Fruit fly (Drosophila melanogaster): ENCODE measurements around the gene nAChRalpha3.

Gene nAChRalpha3

dm6 chrX:8233915-8234565 lies 132.9 kb downstream of the nAChRalpha3 start:
- TF ChIP-seq tj (GFP tag; optimal IDR thresholded peaks at IDR 0.05) (peak; percentile 100), Crg-1 (GFP tag; optimal IDR thresholded peaks at IDR 0.05) (no peak)

dm6 chrX:8233167-8233566 lies 133.8 kb downstream of the nAChRalpha3 start:
- peak; percentile 52 for TF ChIP-seq CG7101 (tag; optimal IDR thresholded peaks at IDR 0.05)
- no peak for TF ChIP-seq cnc (optimal IDR thresholded peaks at IDR 0.05)
- peak; percentile 29 for TF ChIP-seq CG14711 (tag; optimal IDR thresholded peaks at IDR 0.05)
- TF ChIP-seq CG33017 (tag; optimal IDR thresholded peaks at IDR 0.05): peak; percentile 14
- TF ChIP-seq Clk (GFP tag; optimal IDR thresholded peaks at IDR 0.05): peak; percentile 5
- TF ChIP-seq ovo (GFP tag; optimal IDR thresholded peaks at IDR 0.05): no peak
- peak; percentile 86 for TF ChIP-seq kay (GFP tag; ENCODE audit: borderline replicate concordance)
- TF ChIP-seq tj (GFP tag; optimal IDR thresholded peaks at IDR 0.05): no peak
- peak; percentile 9 for TF ChIP-seq CG11617 (GFP tag; optimal IDR thresholded peaks at IDR 0.05)
- TF ChIP-seq toe (GFP tag; optimal IDR thresholded peaks at IDR 0.05): peak; percentile 2
- no peak for TF ChIP-seq CG1620 (GFP tag; optimal IDR thresholded peaks at IDR 0.05)
- TF ChIP-seq CG5204 (GFP tag; optimal IDR thresholded peaks at IDR 0.05): peak; percentile 33
- TF ChIP-seq bab1 (GFP tag; optimal IDR thresholded peaks at IDR 0.05): no peak
- peak; percentile 26 for TF ChIP-seq pad (GFP tag; optimal IDR thresholded peaks at IDR 0.05)
- peak; percentile 32 for TF ChIP-seq Mnt (GFP tag; optimal IDR thresholded peaks at IDR 0.05)
- peak; percentile 48 for TF ChIP-seq CG7045 (GFP tag; optimal IDR thresholded peaks at IDR 0.05)
- TF ChIP-seq cic (GFP tag; optimal IDR thresholded peaks at IDR 0.05): peak; percentile 49

dm6 chrX:8231241-8232028 lies 135.5 kb downstream of the nAChRalpha3 start:
- TF ChIP-seq Hr96 (GFP tag; optimal IDR thresholded peaks at IDR 0.05) (no peak), CG14711 (tag; optimal IDR thresholded peaks at IDR 0.05) (no peak), kay (GFP tag; ENCODE audit: borderline replicate concordance) (no peak), bab1 (GFP tag; optimal IDR thresholded peaks at IDR 0.05) (peak; percentile 16), CG7045 (GFP tag; optimal IDR thresholded peaks at IDR 0.05) (no peak), toe (GFP tag; optimal IDR thresholded peaks at IDR 0.05) (no peak), tj (GFP tag; optimal IDR thresholded peaks at IDR 0.05) (peak; percentile 91), pad (GFP tag; optimal IDR thresholded peaks at IDR 0.05) (no peak), CG12768 (GFP tag; optimal IDR thresholded peaks at IDR 0.05) (no peak), cnc (optimal IDR thresholded peaks at IDR 0.05) (no peak), Clk (GFP tag; optimal IDR thresholded peaks at IDR 0.05) (no peak), cic (GFP tag; optimal IDR thresholded peaks at IDR 0.05) (no peak), Mnt (GFP tag; optimal IDR thresholded peaks at IDR 0.05) (no peak), Crg-1 (GFP tag; optimal IDR thresholded peaks at IDR 0.05) (no peak), CG1620 (GFP tag; optimal IDR thresholded peaks at IDR 0.05) (no peak), CG33017 (tag; optimal IDR thresholded peaks at IDR 0.05) (no peak), ovo (GFP tag; optimal IDR thresholded peaks at IDR 0.05) (no peak), CG11617 (GFP tag; optimal IDR thresholded peaks at IDR 0.05) (peak; percentile 50), CG7101 (tag; optimal IDR thresholded peaks at IDR 0.05) (peak; percentile 19), CG5204 (GFP tag; optimal IDR thresholded peaks at IDR 0.05) (no peak)

- no peak for TF ChIP-seq cnc (optimal IDR thresholded peaks at IDR 0.05)
- no peak for TF ChIP-seq kay (GFP tag; ENCODE audit: borderline replicate concordance)
- TF ChIP-seq Hr96 (GFP tag; optimal IDR thresholded peaks at IDR 0.05): peak; percentile 27
- peak; percentile 17 for TF ChIP-seq ovo (GFP tag; optimal IDR thresholded peaks at IDR 0.05)
- peak; percentile 31 for TF ChIP-seq CG7101 (tag; optimal IDR thresholded peaks at IDR 0.05)
- peak; percentile 14 for TF ChIP-seq bab1 (GFP tag; optimal IDR thresholded peaks at IDR 0.05)
- peak; percentile 62 for TF ChIP-seq Crg-1 (GFP tag; optimal IDR thresholded peaks at IDR 0.05)
- peak; percentile 83 for TF ChIP-seq pad (GFP tag; optimal IDR thresholded peaks at IDR 0.05)
- no peak for TF ChIP-seq Mnt (GFP tag; optimal IDR thresholded peaks at IDR 0.05)
- no peak for TF ChIP-seq toe (GFP tag; optimal IDR thresholded peaks at IDR 0.05)
- peak; percentile 7 for TF ChIP-seq cic (GFP tag; optimal IDR thresholded peaks at IDR 0.05)
- TF ChIP-seq CG12768 (GFP tag; optimal IDR thresholded peaks at IDR 0.05): peak; percentile 16
- TF ChIP-seq CG1620 (GFP tag; optimal IDR thresholded peaks at IDR 0.05): peak; percentile 11
- peak; percentile 83 for TF ChIP-seq tj (GFP tag; optimal IDR thresholded peaks at IDR 0.05)
- TF ChIP-seq CG33017 (tag; optimal IDR thresholded peaks at IDR 0.05): no peak
- TF ChIP-seq CG14711 (tag; optimal IDR thresholded peaks at IDR 0.05): no peak
- peak; percentile 2 for TF ChIP-seq CG11617 (GFP tag; optimal IDR thresholded peaks at IDR 0.05)
Observed at dm6 chrX:8229918-8230699, 136.9 kb downstream of the nAChRalpha3 start.

dm6 chrX:8227942-8228341 lies 139.0 kb downstream of the nAChRalpha3 start:
- TF ChIP-seq CG12768 (GFP tag; optimal IDR thresholded peaks at IDR 0.05) (no peak), tj (GFP tag; optimal IDR thresholded peaks at IDR 0.05) (no peak), Clk (GFP tag; optimal IDR thresholded peaks at IDR 0.05) (no peak), ovo (GFP tag; optimal IDR thresholded peaks at IDR 0.05) (no peak), CG33017 (tag; optimal IDR thresholded peaks at IDR 0.05) (no peak), cic (GFP tag; optimal IDR thresholded peaks at IDR 0.05) (no peak), Mnt (GFP tag; optimal IDR thresholded peaks at IDR 0.05) (no peak), CG1620 (GFP tag; optimal IDR thresholded peaks at IDR 0.05) (no peak), Crg-1 (GFP tag; optimal IDR thresholded peaks at IDR 0.05) (no peak), pad (GFP tag; optimal IDR thresholded peaks at IDR 0.05) (no peak), Hr96 (GFP tag; optimal IDR thresholded peaks at IDR 0.05) (no peak), cnc (optimal IDR thresholded peaks at IDR 0.05) (no peak), CG11617 (GFP tag; optimal IDR thresholded peaks at IDR 0.05) (no peak), kay (GFP tag; ENCODE audit: borderline replicate concordance) (no peak), toe (GFP tag; optimal IDR thresholded peaks at IDR 0.05) (no peak), CG5204 (GFP tag; optimal IDR thresholded peaks at IDR 0.05) (no peak), CG7101 (tag; optimal IDR thresholded peaks at IDR 0.05) (no peak), bab1 (GFP tag; optimal IDR thresholded peaks at IDR 0.05) (no peak), CG14711 (tag; optimal IDR thresholded peaks at IDR 0.05) (no peak), CG7045 (GFP tag; optimal IDR thresholded peaks at IDR 0.05) (no peak)

All from whole organism, adult.